Worm (Caenorhabditis elegans): ENCODE results near the gene ZC513.14.

ZC513.14 gene

ce11 chrV:8028825-8029489 is 6.9 kb downstream of the ZC513.14 start, which contains the start of gene oma-2:
TSS of gene oma-2 (plus strand) at chrV:8029439.
- TF ChIP-seq egl-27 (tag; optimal IDR thresholded peaks at IDR 0.05) (no peak), mbf-1 (tag; optimal IDR thresholded peaks at IDR 0.05) (no peak)

ce11 chrV:8027429-8028142 is 8.3 kb downstream of the ZC513.14 start:
- TF ChIP-seq sma-9 (GFP tag; optimal IDR thresholded peaks at IDR 0.05) (peak; percentile 70), sma-9 (tag; optimal IDR thresholded peaks at IDR 0.05) (no peak), ztf-1 (GFP tag; conservative IDR thresholded peaks at IDR 0.05) (no peak), sma-3 (GFP tag; optimal IDR thresholded peaks at IDR 0.05) (peak; percentile 18), blmp-1 (tag; optimal IDR thresholded peaks at IDR 0.05; ENCODE audit: insufficient read depth) (peak; percentile 42), elt-3 (tag; optimal IDR thresholded peaks at IDR 0.05) (no peak), nhr-25 (tag; optimal IDR thresholded peaks at IDR 0.05) (peak; percentile 56)

- no peak for TF ChIP-seq elt-3 (tag; optimal IDR thresholded peaks at IDR 0.05)
- TF ChIP-seq ceh-82 (tag; optimal IDR thresholded peaks at IDR 0.05): no peak
- TF ChIP-seq ztf-11 (tag; optimal IDR thresholded peaks at IDR 0.05): no peak
- no peak for TF ChIP-seq aly-2 (tag; optimal IDR thresholded peaks at IDR 0.05)
- TF ChIP-seq fos-1 (tag; optimal IDR thresholded peaks at IDR 0.05): peak; percentile 11
- TF ChIP-seq ceh-16 (tag; optimal IDR thresholded peaks at IDR 0.05): no peak
- TF ChIP-seq egl-27 (tag; optimal IDR thresholded peaks at IDR 0.05): no peak
- TF ChIP-seq mab-5 (tag; optimal IDR thresholded peaks at IDR 0.05): no peak
- no peak for TF ChIP-seq nhr-23 (tag; optimal IDR thresholded peaks at IDR 0.05)
- no peak for TF ChIP-seq skn-1 (tag; optimal IDR thresholded peaks at IDR 0.05)
- no peak for TF ChIP-seq elt-1 (tag; optimal IDR thresholded peaks at IDR 0.05)
- TF ChIP-seq nhr-77 (tag; optimal IDR thresholded peaks at IDR 0.05): no peak
- peak; percentile 77 to 79 for TF ChIP-seq mdl-1 (tag; optimal IDR thresholded peaks at IDR 0.05)
- TF ChIP-seq lin-13 (GFP tag; optimal IDR thresholded peaks at IDR 0.05): no peak
- no peak for TF ChIP-seq sem-4 (tag; optimal IDR thresholded peaks at IDR 0.05)
- TF ChIP-seq alr-1 (tag; optimal IDR thresholded peaks at IDR 0.05): no peak
- no peak for TF ChIP-seq nhr-10 (tag; optimal IDR thresholded peaks at IDR 0.05)
- no peak for TF ChIP-seq F13H6.1 (tag; optimal IDR thresholded peaks at IDR 0.05)
- peak; percentile 48 for TF ChIP-seq crh-2 (tag; optimal IDR thresholded peaks at IDR 0.05)
- no peak for TF ChIP-seq zag-1 (tag; optimal IDR thresholded peaks at IDR 0.05)
- TF ChIP-seq Y55F3AM.14 (GFP tag; optimal IDR thresholded peaks at IDR 0.05): no peak
- no peak for TF ChIP-seq ztf-4 (tag; optimal IDR thresholded peaks at IDR 0.05)
- TF ChIP-seq snpc-4 (tag; optimal IDR thresholded peaks at IDR 0.05): no peak
- TF ChIP-seq blmp-1 (tag; optimal IDR thresholded peaks at IDR 0.05; ENCODE audit: insufficient read depth): peak; percentile 2
- no peak for TF ChIP-seq nhr-237 (tag; optimal IDR thresholded peaks at IDR 0.05)
- no peak for TF ChIP-seq lsy-2 (tag; optimal IDR thresholded peaks at IDR 0.05)
- TF ChIP-seq nhr-129 (tag; optimal IDR thresholded peaks at IDR 0.05): peak; percentile 42
- no peak for TF ChIP-seq C34F6.9 (tag; optimal IDR thresholded peaks at IDR 0.05)
- TF ChIP-seq lin-39 (tag; optimal IDR thresholded peaks at IDR 0.05): no peak
- peak; percentile 82 for TF ChIP-seq nhr-25 (tag; optimal IDR thresholded peaks at IDR 0.05)
- no peak for TF ChIP-seq mbf-1 (tag; optimal IDR thresholded peaks at IDR 0.05)
- peak; percentile 92 for TF ChIP-seq sma-9 (GFP tag; optimal IDR thresholded peaks at IDR 0.05)
- no peak for TF ChIP-seq sma-9 (tag; optimal IDR thresholded peaks at IDR 0.05)
- no peak for TF ChIP-seq nhr-11 (tag; optimal IDR thresholded peaks at IDR 0.05)
- TF ChIP-seq unc-62 (GFP tag; optimal IDR thresholded peaks at IDR 0.05): no peak
- no peak for TF ChIP-seq unc-55 (GFP tag; optimal IDR thresholded peaks at IDR 0.05)
- TF ChIP-seq nhr-6 (tag; optimal IDR thresholded peaks at IDR 0.05): no peak
- TF ChIP-seq unc-39 (tag; optimal IDR thresholded peaks at IDR 0.05): no peak
- peak; percentile 66 for TF ChIP-seq sma-3 (GFP tag; optimal IDR thresholded peaks at IDR 0.05)
- TF ChIP-seq gmeb-1 (tag; optimal IDR thresholded peaks at IDR 0.05): no peak
- peak; percentile 42 for TF ChIP-seq nhr-21 (tag; optimal IDR thresholded peaks at IDR 0.05)
- TF ChIP-seq ama-1 (optimal IDR thresholded peaks at IDR 0.05): no peak
These were observed 9.5 kb downstream of the ZC513.14 start, which contains the start of gene F43H9.4 for ce11 chrV:8026343-8026742. TSS of gene F43H9.4 (plus strand) at chrV:8026708.
